2 worm cellular contexts compared by ENCODE assay signal in the genomic region with DNA sequence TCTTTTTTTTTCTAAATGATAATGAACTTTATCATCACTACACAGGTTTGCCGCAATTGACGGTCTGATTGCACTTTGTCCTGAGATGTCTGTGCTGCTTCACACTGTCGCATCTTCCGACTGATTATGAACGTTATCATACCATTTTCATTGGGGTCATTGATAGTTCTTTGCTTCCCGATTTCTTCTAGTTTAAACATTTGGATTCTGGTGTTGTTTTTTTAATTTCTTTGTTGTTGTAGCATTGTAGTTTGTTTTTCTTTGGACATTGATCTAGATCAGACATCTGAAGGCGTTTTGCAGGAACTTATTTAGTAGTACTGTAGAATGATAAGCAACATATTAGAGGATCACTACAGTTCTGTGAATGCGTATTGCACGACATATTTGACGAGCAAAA.
TF ChIP-seq lines count a peak whose summit lies in the region.

No protein-coding gene starts in this region.

TF ChIP-seq in whole organism, L1 larva, 84 proteins besides CTCF, POLR2A, EP300 and RAD21 (continued from another document):
- TF ChIP-seq sptf-1 (tag; optimal IDR thresholded peaks at IDR 0.05; lab: Kevin White, UChicago) (no peak), efl-1 (optimal IDR thresholded peaks at IDR 0.05; lab: Kevin White, UChicago) (no peak), efl-1 (GFP tag; optimal IDR thresholded peaks at IDR 0.05 in 1 of 2; lab: Kevin White, UChicago) (peak in 1 of 2 experiments; percentile 87), lin-13 (GFP tag; optimal IDR thresholded peaks at IDR 0.05; lab: Kevin White, UChicago) (no peak), lin-35 (GFP tag; optimal IDR thresholded peaks at IDR 0.05; lab: Kevin White, UChicago) (peak in 1 of 2 experiments; percentile 54), aha-1 (tag; optimal IDR thresholded peaks at IDR 0.05; lab: Kevin White, UChicago) (no peak), unc-62 (GFP tag; optimal IDR thresholded peaks at IDR 0.05; lab: Kevin White, UChicago) (no peak), tlp-1 (tag; optimal IDR thresholded peaks at IDR 0.05; lab: Kevin White, UChicago) (no peak), skn-1 (tag; optimal IDR thresholded peaks at IDR 0.05; lab: Kevin White, UChicago) (no peak), nhr-90 (tag; optimal IDR thresholded peaks at IDR 0.05; lab: Kevin White, UChicago; ENCODE audit: poor library complexity) (peak; percentile 58), nhr-85 (tag; lab: Kevin White, UChicago) (peak; percentile 58), mdl-1 (tag; optimal IDR thresholded peaks at IDR 0.05; lab: Kevin White, UChicago) (peak in 1 of 2 experiments; percentile 12), lin-14 (GFP tag; optimal IDR thresholded peaks at IDR 0.05; lab: Kevin White, UChicago) (peak; percentile 34)

TF ChIP-seq in whole organism, L4 larva, 104 proteins besides CTCF, POLR2A, EP300 and RAD21 (continued from another document):
- peak; percentile 98 for TF ChIP-seq aha-1 (tag; lab: Kevin White, UChicago)
- peak; percentile 1 for TF ChIP-seq spr-1 (tag; optimal IDR thresholded peaks at IDR 0.05; lab: Kevin White, UChicago)
- peak; percentile 43 for TF ChIP-seq lin-38 (GFP tag; IDR thresholded peaks at IDR 0.05; lab: Robert Waterston, UW)
- TF ChIP-seq hlh-11 (tag; optimal IDR thresholded peaks at IDR 0.05; lab: Kevin White, UChicago), result peak; percentile 93
- 0 out of 2 replicates have a peak, but pooled peaks have one; percentile 45 for TF ChIP-seq pha-4 (GFP tag; IDR thresholded peaks at IDR 0.05; lab: Robert Waterston, UW)
- TF ChIP-seq pha-4 (tag; optimal IDR thresholded peaks at IDR 0.05; lab: Kevin White, UChicago), result no peak
- peak; percentile 90 for TF ChIP-seq nhr-10 (tag; optimal IDR thresholded peaks at IDR 0.05; lab: Kevin White, UChicago)
- peak; percentile 98 for TF ChIP-seq dve-1 (tag; optimal IDR thresholded peaks at IDR 0.05; lab: Kevin White, UChicago; ENCODE audit: insufficient read depth)
